Fruit fly (Drosophila melanogaster): ENCODE results near the gene Pi4KIIalpha.

DNA sequence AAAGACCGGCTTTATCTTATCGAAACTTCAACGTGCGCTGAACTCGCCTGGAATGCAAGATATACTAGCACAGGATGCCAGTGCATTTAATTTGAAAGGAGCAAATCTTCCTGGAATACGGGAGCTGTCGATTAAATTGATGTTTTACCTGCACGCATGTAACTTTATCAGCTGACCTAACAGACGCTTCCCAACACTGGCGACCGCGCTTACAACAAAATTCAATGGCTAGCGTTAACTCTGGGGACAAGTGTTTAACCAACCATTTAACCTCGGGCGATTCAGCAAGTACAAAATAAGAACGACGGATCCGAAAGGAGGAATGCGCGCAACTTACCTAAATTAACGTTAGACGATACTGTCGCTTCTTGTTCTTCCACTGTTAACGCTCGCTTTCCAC lies 48.3 kb upstream of the Pi4KIIalpha start:
- TF ChIP-seq CTCF (optimal IDR thresholded peaks at IDR 0.05) (peak in 1 of 2 experiments; percentile 42), CG8478 (optimal IDR thresholded peaks at IDR 0.05) (no peak)

Measured in S2 (cell line).